Worm (Caenorhabditis elegans) whole organism, L3 larva: ENCODE measurements around the gene ama-1.

ENCODE experiments used
- ZK546.5 ChIP-seq: sonication (generic microtip); optimal IDR thresholded peaks from 2 replicates; lab custom pipeline; 2017; ENCODE audit warnings: missing biosample characterization, missing genetic modification characterization
- aly-2 ChIP-seq: fragments of 150-350 bp; optimal IDR thresholded peaks from 2 replicates; lab custom pipeline; 2014; ENCODE audit warnings: missing biosample characterization, missing genetic modification characterization
- ama-1 ChIP-seq: fragments of 150-350 bp; optimal IDR thresholded peaks from 2 replicates; lab custom pipeline; 2018
- ceh-28 ChIP-seq: fragments of 150-350 bp; optimal IDR thresholded peaks from 2 replicates; lab custom pipeline; 2014; ENCODE audit warnings: missing biosample characterization, missing genetic modification reagents, missing genetic modification characterization
- ceh-9 ChIP-seq: sonication (generic microtip); optimal IDR thresholded peaks from 2 replicates; lab custom pipeline; 2018; ENCODE audit warnings: missing biosample characterization, missing genetic modification characterization
- egl-27 ChIP-seq: sonication (generic microtip); optimal IDR thresholded peaks from 4 replicates; lab custom pipeline; 2017; ENCODE audit warnings: missing biosample characterization, missing genetic modification reagents, missing genetic modification characterization
- egl-5 ChIP-seq: fragments of 150-350 bp; optimal IDR thresholded peaks from 2 replicates; lab custom pipeline; 2017; ENCODE audit warnings: missing biosample characterization, missing genetic modification reagents, missing genetic modification characterization, inconsistent platforms
- elt-1 ChIP-seq: fragments of 150-350 bp; optimal IDR thresholded peaks from 2 replicates; lab custom pipeline; 2014; ENCODE audit warnings: missing biosample characterization, missing genetic modification characterization
- elt-2 ChIP-seq: sonication (generic microtip); optimal IDR thresholded peaks from 2 replicates; lab custom pipeline; 2016; ENCODE audit warnings: missing genetic modification reagents, mild to moderate bottlenecking, missing genetic modification characterization, missing compliant biosample characterization
- elt-3 ChIP-seq, 3 experiments: fragments of 150-350 bp in 1 of 3; sonication (generic microtip) in 2 of 3; optimal IDR thresholded peaks; 2 replicates in 2 of 3; 4 replicates in 1 of 3; lab custom pipeline; 2014 to 2017; ENCODE audit warnings: missing biosample characterization in 3 of 3, missing genetic modification characterization in 3 of 3
- fkh-10 ChIP-seq: sonication (generic microtip); optimal IDR thresholded peaks from 2 replicates; lab custom pipeline; 2017; ENCODE audit warnings: missing biosample characterization, missing genetic modification reagents, missing genetic modification characterization
- fkh-2 ChIP-seq: fragments of 150-350 bp; optimal IDR thresholded peaks from 2 replicates; lab custom pipeline; 2014; ENCODE audit warnings: missing biosample characterization, missing genetic modification reagents, missing genetic modification characterization
- fos-1 ChIP-seq: fragments of 150-350 bp; optimal IDR thresholded peaks from 2 replicates; lab custom pipeline; 2014; ENCODE audit warnings: missing biosample characterization, missing genetic modification characterization
- hmg-11 ChIP-seq: sonication (generic microtip); optimal IDR thresholded peaks from 2 replicates; lab custom pipeline; 2016; ENCODE audit warnings: missing genetic modification characterization, missing compliant biosample characterization
- jun-1 ChIP-seq: fragments of 150-350 bp; optimal IDR thresholded peaks from 2 replicates; lab custom pipeline; 2014; ENCODE audit warnings: missing biosample characterization, missing genetic modification reagents, missing genetic modification characterization
- lin-15B ChIP-seq: fragments of 150-350 bp; optimal IDR thresholded peaks from 2 replicates; lab custom pipeline; 2014; ENCODE audit warnings: missing biosample characterization, missing genetic modification characterization
- lsy-12 ChIP-seq: sonication (generic microtip); optimal IDR thresholded peaks from 2 replicates; lab custom pipeline; 2016; ENCODE audit warnings: mild to moderate bottlenecking, missing genetic modification characterization, missing compliant biosample characterization
- mdl-1 ChIP-seq: fragments of 150-350 bp; optimal IDR thresholded peaks from 2 replicates; lab custom pipeline; 2014; ENCODE audit warnings: missing biosample characterization, missing genetic modification characterization
- mml-1 ChIP-seq: fragments of 150-350 bp; sonication (generic microtip); optimal IDR thresholded peaks from 3 replicates; lab custom pipeline; 2014; ENCODE audit warnings: missing biosample characterization, missing genetic modification characterization
- nfya-1 ChIP-seq: sonication (generic microtip); optimal IDR thresholded peaks from 2 replicates; lab custom pipeline; 2017; ENCODE audit warnings: missing genetic modification characterization, mild to moderate bottlenecking, missing compliant biosample characterization, antibody characterized with exemption, moderate library complexity; ENCODE audit not compliant: insufficient read depth
- nhr-11 ChIP-seq: fragments of 150-350 bp; optimal IDR thresholded peaks from 2 replicates; lab custom pipeline; 2014; ENCODE audit warnings: missing biosample characterization, missing genetic modification characterization
- nhr-23 ChIP-seq: fragments of 150-350 bp; optimal IDR thresholded peaks from 2 replicates; lab custom pipeline; 2014; ENCODE audit warnings: missing biosample characterization, missing genetic modification reagents, missing genetic modification characterization
- nhr-25 ChIP-seq: sonication (generic microtip); optimal IDR thresholded peaks from 2 replicates; lab custom pipeline; 2017; ENCODE audit warnings: missing biosample characterization, missing genetic modification characterization
- nhr-28 ChIP-seq: fragments of 150-350 bp; optimal IDR thresholded peaks from 2 replicates; lab custom pipeline; 2014; ENCODE audit warnings: missing biosample characterization, missing genetic modification characterization
- nhr-43 ChIP-seq: sonication (generic microtip); optimal IDR thresholded peaks from 2 replicates; lab custom pipeline; 2016; ENCODE audit warnings: mild to moderate bottlenecking, missing genetic modification characterization, missing compliant biosample characterization; ENCODE audit not compliant: poor library complexity, severe bottlenecking
- nhr-67 ChIP-seq: fragments of 150-350 bp; optimal IDR thresholded peaks from 2 replicates; lab custom pipeline; 2014; ENCODE audit warnings: missing biosample characterization, missing genetic modification characterization
- nhr-77 ChIP-seq: fragments of 150-350 bp; optimal IDR thresholded peaks from 2 replicates; lab custom pipeline; 2014; ENCODE audit warnings: missing biosample characterization, missing genetic modification characterization
- pqm-1 ChIP-seq: fragments of 150-350 bp; optimal IDR thresholded peaks from 2 replicates; lab custom pipeline; 2017; ENCODE audit warnings: missing biosample characterization, missing genetic modification characterization, inconsistent platforms
- skn-1 ChIP-seq: fragments of 150-350 bp; optimal IDR thresholded peaks from 2 replicates; lab custom pipeline; 2014; ENCODE audit warnings: missing biosample characterization, missing genetic modification characterization
- snpc-4 ChIP-seq: fragments of 150-350 bp; optimal IDR thresholded peaks from 2 replicates; lab custom pipeline; 2014; ENCODE audit warnings: missing biosample characterization, missing genetic modification characterization
- tbx-2 ChIP-seq: sonication (generic microtip); optimal IDR thresholded peaks from 2 replicates; lab custom pipeline; 2016; ENCODE audit warnings: mild to moderate bottlenecking, missing genetic modification characterization, missing compliant biosample characterization
- unc-39 ChIP-seq: sonication (generic microtip); optimal IDR thresholded peaks from 4 replicates; lab custom pipeline; 2017; ENCODE audit warnings: missing biosample characterization, missing genetic modification characterization
- zag-1 ChIP-seq: fragments of 150-350 bp; optimal IDR thresholded peaks from 2 replicates; lab custom pipeline; 2014; ENCODE audit warnings: missing biosample characterization, missing genetic modification characterization
- ztf-11 ChIP-seq: fragments of 150-350 bp; optimal IDR thresholded peaks from 2 replicates; lab custom pipeline; 2014; ENCODE audit warnings: missing biosample characterization, missing genetic modification characterization
- ztf-4 ChIP-seq: fragments of 150-350 bp; optimal IDR thresholded peaks from 2 replicates; lab custom pipeline; 2014; ENCODE audit warnings: missing biosample characterization, missing genetic modification characterization

Gene ama-1

ce11 chrIV:4292569-4292968 lies 44.7 kb downstream of the ama-1 start, which contains the start of gene F15E6.10:
TSS of gene F15E6.10 (plus strand) at chrIV:4292869.
- TF ChIP-seq pqm-1 (tag; lab: Kevin White, UChicago), result no peak
- no peak for TF ChIP-seq snpc-4 (tag; lab: Kevin White, UChicago)
- TF ChIP-seq aly-2 (tag; lab: Kevin White, UChicago), result no peak
- TF ChIP-seq elt-1 (tag; lab: Kevin White, UChicago), result no peak
- no peak for TF ChIP-seq elt-2 (tag; lab: Kevin White, UChicago)
- no peak for TF ChIP-seq fos-1
- no peak for TF ChIP-seq nhr-25 (tag; lab: Kevin White, UChicago)
- no peak for TF ChIP-seq fkh-10 (GFP tag; lab: Kevin White, UChicago)
- no peak for TF ChIP-seq egl-5 (tag; lab: Kevin White, UChicago)
- no peak for TF ChIP-seq tbx-2 (tag; lab: Kevin White, UChicago)
- no peak for TF ChIP-seq nhr-11 (tag; lab: Kevin White, UChicago)
- TF ChIP-seq, all 47 proteins: peak for 0

- TF ChIP-seq elt-3 (tag; optimal IDR thresholded peaks at IDR 0.05; lab: Kevin White, UChicago) (peak in 1 of 3 experiments; percentile 36), lin-15B (tag; lab: Kevin White, UChicago) (no peak), ZK546.5 (tag; lab: Kevin White, UChicago) (no peak), pqm-1 (tag; lab: Kevin White, UChicago) (no peak), fkh-2 (tag; lab: Kevin White, UChicago) (no peak), lsy-12 (tag; lab: Kevin White, UChicago) (no peak), skn-1 (tag; lab: Kevin White, UChicago) (no peak), elt-2 (tag; lab: Kevin White, UChicago) (no peak), mdl-1 (tag; lab: Kevin White, UChicago) (no peak), nhr-25 (tag; lab: Kevin White, UChicago) (peak; percentile 60), nhr-11 (tag; lab: Kevin White, UChicago) (no peak), zag-1 (tag; lab: Kevin White, UChicago) (no peak), ceh-28 (tag; lab: Kevin White, UChicago) (peak; percentile 32), nhr-43 (tag; lab: Kevin White, UChicago) (peak; percentile 76), mml-1 (tag; lab: Kevin White, UChicago) (no peak), nhr-23 (tag; lab: Kevin White, UChicago) (peak; percentile 89), ztf-11 (tag; lab: Kevin White, UChicago) (no peak), nfya-1 (tag; lab: Kevin White, UChicago) (no peak), ama-1 (lab: Kevin White, UChicago) (no peak), tbx-2 (tag; lab: Kevin White, UChicago) (no peak), aly-2 (tag; lab: Kevin White, UChicago) (no peak), ztf-4 (tag; lab: Kevin White, UChicago) (no peak)
Measured at ce11 chrIV:4294552-4294951, 46.7 kb downstream of the ama-1 start, which contains the start of gene F15E6.3. TSS of gene F15E6.3 (plus strand) at chrIV:4294895.

- TF ChIP-seq nhr-28 (tag; lab: Kevin White, UChicago) (no peak), elt-3 (tag; optimal IDR thresholded peaks at IDR 0.05; lab: Kevin White, UChicago) (no peak), nhr-77 (tag; lab: Kevin White, UChicago) (no peak), jun-1 (tag; lab: Kevin White, UChicago) (no peak), nhr-67 (tag; lab: Kevin White, UChicago) (no peak), lsy-12 (tag; lab: Kevin White, UChicago) (no peak), nhr-43 (tag; lab: Kevin White, UChicago) (no peak), unc-39 (tag; lab: Kevin White, UChicago) (no peak), mml-1 (tag; lab: Kevin White, UChicago) (no peak), ama-1 (lab: Kevin White, UChicago) (no peak), fkh-10 (GFP tag; lab: Kevin White, UChicago) (no peak), ceh-9 (tag; lab: Kevin White, UChicago) (no peak)
Measured at ce11 chrIV:4298983-4299382, 51.1 kb downstream of the ama-1 start, which contains the start of gene F15E6.9. TSS of gene F15E6.9 (minus strand) at chrIV:4299083.

- TF ChIP-seq mml-1 (tag; lab: Kevin White, UChicago) (no peak), nhr-67 (tag; lab: Kevin White, UChicago) (no peak), hmg-11 (no peak), skn-1 (tag; lab: Kevin White, UChicago) (no peak), egl-27 (tag; lab: Kevin White, UChicago) (no peak), nfya-1 (tag; lab: Kevin White, UChicago) (no peak), nhr-25 (tag; lab: Kevin White, UChicago) (peak; percentile 54), nhr-43 (tag; lab: Kevin White, UChicago) (peak; percentile 57), nhr-23 (tag; lab: Kevin White, UChicago) (peak; percentile 19)
Measured at ce11 chrIV:4299994-4300393, 52.1 kb downstream of the ama-1 start.
